Worm (Caenorhabditis elegans): ENCODE results near the gene C05G5.5.
A peak's percentile ranks its signal among the peaks of the same experiment; 100 is the strongest.

Gene C05G5.5

ce11 chrX:14770336-14770735, 9.4 kb upstream of the C05G5.5 start:
- TF ChIP-seq ets-4 (GFP tag; optimal IDR thresholded peaks at IDR 0.05), result no peak
- TF ChIP-seq nhr-80 (tag; optimal IDR thresholded peaks at IDR 0.05), result peak; percentile 79

ce11 chrX:14768989-14769388, 8.1 kb upstream of the C05G5.5 start:
- TF ChIP-seq K12H6.12 (tag; optimal IDR thresholded peaks at IDR 0.05), result no peak
- TF ChIP-seq sea-2 (GFP tag; IDR thresholded peaks at IDR 0.05), result no peak
- 0 out of 2 replicates have a peak, but pooled peaks have one; percentile 37 for TF ChIP-seq dox-1 (GFP tag; IDR thresholded peaks at IDR 0.05)
- TF ChIP-seq snpc-1.3 (tag; optimal IDR thresholded peaks at IDR 0.05; ENCODE audit: insufficient read depth), result no peak
- TF ChIP-seq nhr-80 (tag; optimal IDR thresholded peaks at IDR 0.05), result peak; percentile 76

ce11 chrX:14767813-14768212, 6.9 kb upstream of the C05G5.5 start:
- TF ChIP-seq nhr-90 (tag; optimal IDR thresholded peaks at IDR 0.05), result no peak
- no peak for TF ChIP-seq hmg-1.2 (GFP tag; IDR thresholded peaks at IDR 0.05)
- TF ChIP-seq bed-1 (GFP tag; IDR thresholded peaks at IDR 0.05), result no peak
- no peak for TF ChIP-seq F10E7.11 (tag; optimal IDR thresholded peaks at IDR 0.05)
- TF ChIP-seq snpc-3.4 (tag; optimal IDR thresholded peaks at IDR 0.05), result no peak
- no peak for TF ChIP-seq Y56A3A.18 (GFP tag; IDR thresholded peaks at IDR 0.05)
- TF ChIP-seq hlh-26 (GFP tag; conservative IDR thresholded peaks at IDR 0.05), result no peak
- peak; percentile 59 for TF ChIP-seq snpc-1.1 (tag; optimal IDR thresholded peaks at IDR 0.05; ENCODE audit: insufficient read depth)
- TF ChIP-seq rec-8 (tag; optimal IDR thresholded peaks at IDR 0.05), result no peak
- TF ChIP-seq mxl-1 (tag; optimal IDR thresholded peaks at IDR 0.05), result no peak
- TF ChIP-seq K11D2.4 (GFP tag; IDR thresholded peaks at IDR 0.05), result no peak
- TF ChIP-seq nhr-179 (tag; optimal IDR thresholded peaks at IDR 0.05), result no peak
- TF ChIP-seq chd-7 (tag; optimal IDR thresholded peaks at IDR 0.05), result no peak
- TF ChIP-seq madf-8 (GFP tag; conservative IDR thresholded peaks at IDR 0.05), result no peak
- no peak for TF ChIP-seq F39B2.1 (GFP tag; IDR thresholded peaks at IDR 0.05)
- TF ChIP-seq snpc-4 (GFP tag; optimal IDR thresholded peaks at IDR 0.05), result no peak
- peak in 2 of 4 experiments; percentile 76 to 88 for TF ChIP-seq snpc-4 (tag; optimal IDR thresholded peaks at IDR 0.05)
- TF ChIP-seq zfh-2 (GFP tag; conservative IDR thresholded peaks at IDR 0.05), result peak; percentile 66
- TF ChIP-seq lin-35 (GFP tag; optimal IDR thresholded peaks at IDR 0.05), result no peak

- TF ChIP-seq ZK185.1 (tag; optimal IDR thresholded peaks at IDR 0.05; ENCODE audit: poor library complexity, severe bottlenecking) (no peak), mel-28 (tag; optimal IDR thresholded peaks at IDR 0.05; ENCODE audit: borderline replicate concordance) (no peak), F57A8.1 (GFP tag; optimal IDR thresholded peaks at IDR 0.05) (no peak), B0035.1 (tag; optimal IDR thresholded peaks at IDR 0.05) (no peak), rec-8 (tag; optimal IDR thresholded peaks at IDR 0.05) (no peak), unc-62 (GFP tag; optimal IDR thresholded peaks at IDR 0.05) (no peak), Y56A3A.18 (GFP tag; IDR thresholded peaks at IDR 0.05) (no peak), Y67H2A.10 (GFP tag; conservative IDR thresholded peaks at IDR 0.05) (no peak), F37B4.10 (GFP tag; IDR thresholded peaks at IDR 0.05) (no peak), ets-4 (GFP tag; optimal IDR thresholded peaks at IDR 0.05) (no peak), lin-35 (GFP tag; optimal IDR thresholded peaks at IDR 0.05) (no peak), ceh-91 (GFP tag; IDR thresholded peaks at IDR 0.05) (no peak), ztf-6 (GFP tag; IDR thresholded peaks at IDR 0.05) (no peak), nhr-80 (tag; optimal IDR thresholded peaks at IDR 0.05) (no peak), ztf-3 (GFP tag; optimal IDR thresholded peaks at IDR 0.05) (no peak), F23B12.7 (tag; optimal IDR thresholded peaks at IDR 0.05; ENCODE audit: insufficient read depth) (no peak), unc-130 (GFP tag; optimal IDR thresholded peaks at IDR 0.05) (no peak), ztf-25 (GFP tag; IDR thresholded peaks at IDR 0.05) (no peak), let-607 (tag; optimal IDR thresholded peaks at IDR 0.05) (no peak)
Observed at ce11 chrX:14760166-14760565, 755 bp downstream of the C05G5.5 start.
